Fruit fly (Drosophila melanogaster): Measurements from ENCODE around the gene tnc.

Gene tnc

DNA sequence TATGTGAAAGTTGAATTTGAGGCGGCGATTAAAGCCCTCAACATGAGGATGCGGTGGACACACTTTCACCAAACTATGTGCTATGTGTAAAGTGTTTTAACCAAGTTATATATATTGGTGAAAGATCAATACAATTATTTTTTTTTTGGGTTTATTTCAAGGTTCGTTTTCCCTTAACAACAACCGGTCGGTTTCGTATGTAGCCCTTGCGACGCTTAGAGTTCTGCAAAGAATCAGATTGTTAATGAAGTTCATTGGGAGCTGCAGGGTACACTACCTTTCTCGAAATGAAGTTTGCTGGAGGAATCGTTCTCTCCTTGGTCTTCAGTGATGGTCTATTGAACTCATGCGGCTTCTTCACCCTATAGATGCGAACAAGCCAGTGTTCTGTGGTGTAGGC lies 82.7 kb downstream of the tnc start:
- TF ChIP-seq Nf-YC (tag; optimal IDR thresholded peaks at IDR 0.05) (no peak), CG10321 (GFP tag; IDR thresholded peaks at IDR 0.05) (no peak), CG13894 (tag; optimal IDR thresholded peaks at IDR 0.05) (no peak), sima (GFP tag; optimal IDR thresholded peaks at IDR 0.05) (no peak), CG43689 (GFP tag; IDR thresholded peaks at IDR 0.05) (no peak), Ada2b (GFP tag; IDR thresholded peaks at IDR 0.05) (no peak), Ets65A (GFP tag) (peak; percentile 93)

- peak; percentile 82; the same call in 1 of the 2 replicates for TF ChIP-seq Rfx (GFP tag; IDR thresholded peaks at IDR 0.05)
- peak; percentile 48 for TF ChIP-seq slou (GFP tag; optimal IDR thresholded peaks at IDR 0.05)
- peak; percentile 56; the same call in 1 of the 2 replicates for TF ChIP-seq HLH3B (GFP tag; IDR thresholded peaks at IDR 0.05)
- no peak for TF ChIP-seq CG11504 (tag; optimal IDR thresholded peaks at IDR 0.05)
- no peak for TF ChIP-seq corto (GFP tag; optimal IDR thresholded peaks at IDR 0.05)
- no peak for TF ChIP-seq CG10565 (GFP tag; optimal IDR thresholded peaks at IDR 0.05)
- no peak for TF ChIP-seq gem (tag; optimal IDR thresholded peaks at IDR 0.05)
- peak; percentile 97 for TF ChIP-seq Ets65A (GFP tag)
- peak; percentile 68 for TF ChIP-seq CG10979 (tag; optimal IDR thresholded peaks at IDR 0.05)
- TF ChIP-seq CG11398 (GFP tag; optimal IDR thresholded peaks at IDR 0.05), result peak; percentile 64
- peak; percentile 97 for TF ChIP-seq unc-4 (GFP tag; IDR thresholded peaks at IDR 0.05; ENCODE audit: partially characterized antibody)
- no peak; the same call in 1 of the 2 replicates for TF ChIP-seq CG14667 (GFP tag; IDR thresholded peaks at IDR 0.05)
- no peak for TF ChIP-seq tio (GFP tag; optimal IDR thresholded peaks at IDR 0.05)
- TF ChIP-seq Nf-YB (GFP tag; optimal IDR thresholded peaks at IDR 0.05), result peak; percentile 37
- no peak for TF ChIP-seq Oli (tag; optimal IDR thresholded peaks at IDR 0.05)
- TF ChIP-seq pfk (GFP tag; optimal IDR thresholded peaks at IDR 0.05), result peak; percentile 76
- TF ChIP-seq gce (GFP tag; IDR thresholded peaks at IDR 0.05), result no peak
- TF ChIP-seq sim (GFP tag; IDR thresholded peaks at IDR 0.05), result no peak
- TF ChIP-seq CG14441 (GFP tag; IDR thresholded peaks at IDR 0.05), result peak; percentile 79
- no peak for TF ChIP-seq Lpt (GFP tag; optimal IDR thresholded peaks at IDR 0.05)
- no peak for TF ChIP-seq CG6813 (GFP tag; optimal IDR thresholded peaks at IDR 0.05)
- TF ChIP-seq CG6654 (GFP tag; optimal IDR thresholded peaks at IDR 0.05), result no peak
- TF ChIP-seq CG17359 (tag; optimal IDR thresholded peaks at IDR 0.05), result no peak
- peak; percentile 91 for TF ChIP-seq CG3847 (GFP tag; IDR thresholded peaks at IDR 0.05)
- peak; percentile 74 for TF ChIP-seq CG9609 (GFP tag; optimal IDR thresholded peaks at IDR 0.05)
- peak; percentile 69 for TF ChIP-seq maf-S (GFP tag; optimal IDR thresholded peaks at IDR 0.05)
- no peak for TF ChIP-seq pb (GFP tag; optimal IDR thresholded peaks at IDR 0.05)
- peak; percentile 54 for TF ChIP-seq Ssrp (tag; optimal IDR thresholded peaks at IDR 0.05)
- peak; percentile 6 for TF ChIP-seq Hmx (GFP tag; optimal IDR thresholded peaks at IDR 0.05)
- TF ChIP-seq gcm2 (GFP tag; optimal IDR thresholded peaks at IDR 0.05), result peak; percentile 45
- TF ChIP-seq CrebB (tag; optimal IDR thresholded peaks at IDR 0.05), result peak; percentile 3
- TF ChIP-seq CG34376 (GFP tag; optimal IDR thresholded peaks at IDR 0.05), result peak; percentile 29
- peak; percentile 54 for TF ChIP-seq slp2 (GFP tag; optimal IDR thresholded peaks at IDR 0.05)
- TF ChIP-seq Optix (GFP tag; IDR thresholded peaks at IDR 0.05), result peak; percentile 40; the same call in 1 of the 3 replicates
- peak; percentile 46 for TF ChIP-seq CG18011 (GFP tag; optimal IDR thresholded peaks at IDR 0.05)
- no peak for TF ChIP-seq TFAM (GFP tag; optimal IDR thresholded peaks at IDR 0.05)
- TF ChIP-seq Blimp-1 (GFP tag; optimal IDR thresholded peaks at IDR 0.05), result no peak
- peak; percentile 76 for TF ChIP-seq Antp (GFP tag; optimal IDR thresholded peaks at IDR 0.05)
- TF ChIP-seq CHES-1-like (GFP tag; optimal IDR thresholded peaks at IDR 0.05), result peak; percentile 86
- TF ChIP-seq lilli (GFP tag; optimal IDR thresholded peaks at IDR 0.05), result peak; percentile 90
- TF ChIP-seq Bdp1 (GFP tag; optimal IDR thresholded peaks at IDR 0.05), result peak; percentile 60
- TF ChIP-seq CG1233 (GFP tag; optimal IDR thresholded peaks at IDR 0.05), result peak; percentile 21
- TF ChIP-seq dati (GFP tag; IDR thresholded peaks at IDR 0.05), result no peak
- TF ChIP-seq Nf-YA (GFP tag; IDR thresholded peaks at IDR 0.05), result peak; percentile 66
Measured at dm6 chr3R:25069569-25069968, 85.4 kb downstream of the tnc start, which contains the start of the genes Stt3B and CG11839. TSS of gene Stt3B (minus strand) at chr3R:25069637. TSS of gene CG11839 (plus strand) at chr3R:25069927.
